Fruit fly (Drosophila melanogaster) Kc167 (cell line): Measurements from ENCODE around the gene CG43163.

ENCODE experiments used
- Sin3A ChIP-seq: fragments of >200 bp; optimal IDR thresholded peaks from 2 replicates; lab custom pipeline; 2018; ENCODE audit warnings: missing external identifiers
- h ChIP-seq: fragments of >200 bp; optimal IDR thresholded peaks from 3 replicates; lab custom pipeline; 2018; ENCODE audit warnings: missing external identifiers
- ttk ChIP-seq: sonication (Bioruptor generic); optimal IDR thresholded peaks from 2 replicates; lab custom pipeline; 2017; ENCODE audit warnings: missing external identifiers

DNA sequence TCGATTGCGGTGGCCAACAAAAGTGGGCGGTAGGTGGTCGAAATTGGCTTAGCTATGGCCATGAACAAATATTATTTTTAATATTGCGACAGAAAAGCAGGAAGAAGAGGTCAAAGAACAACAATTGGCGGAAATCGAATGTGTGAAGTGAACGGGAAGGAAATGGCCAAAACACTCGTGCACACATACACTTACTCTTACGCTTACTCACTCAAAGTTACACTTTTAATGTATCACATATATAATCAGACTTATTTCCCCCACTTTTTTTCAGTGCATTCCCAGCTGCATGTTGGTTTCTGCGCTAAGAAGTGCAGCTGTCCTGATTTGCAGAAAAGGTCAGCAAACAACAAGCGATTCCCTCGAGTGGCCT is 58.4 kb downstream of the CG43163 start:
- TF ChIP-seq Sin3A (lab: Kevin White, UChicago) (no peak), h (lab: Kevin White, UChicago) (no peak), ttk (lab: Kevin White, UChicago) (no peak)
